Worm (Caenorhabditis elegans): ENCODE data around the gene F18E2.15.

F18E2.15 gene

DNA sequence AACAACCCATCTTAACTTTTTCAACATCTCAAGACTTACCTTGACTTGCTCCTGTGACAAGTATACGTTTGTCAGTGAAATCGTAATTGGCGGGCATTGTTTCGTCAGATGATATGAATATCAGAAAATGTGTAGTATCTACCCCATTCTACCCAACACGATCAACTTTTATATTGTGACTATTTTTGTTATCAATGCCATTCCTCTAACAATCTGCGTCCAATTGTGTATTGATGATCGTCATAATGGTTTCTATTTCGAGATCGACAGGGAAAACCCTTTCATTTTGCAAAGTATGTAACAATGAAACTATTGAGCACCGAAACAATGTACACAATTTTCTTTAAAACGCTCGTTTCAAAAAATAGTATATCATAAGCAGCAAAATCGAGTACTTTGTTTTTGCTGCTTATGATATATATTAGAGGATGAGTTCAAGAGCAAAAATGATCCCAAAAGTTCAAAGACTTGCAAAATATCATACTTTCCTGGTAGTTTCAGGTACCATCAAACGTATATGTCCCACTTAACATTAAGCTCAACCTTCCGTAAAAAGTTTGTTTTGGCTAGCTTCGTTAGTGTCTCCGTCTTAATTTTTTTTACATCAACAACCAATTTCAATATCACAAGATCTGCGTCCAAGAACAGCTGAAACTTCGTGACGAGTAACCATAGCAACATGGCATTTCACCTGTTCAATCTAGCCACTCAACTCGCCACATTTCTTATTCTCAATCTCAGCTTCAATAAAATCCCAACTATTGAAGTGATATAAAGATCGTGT is 27.2 kb downstream of the F18E2.15 start, which contains the start of the genes dhs-21 and xbx-9:
Gene dhs-21 (minus strand): TSS at position 181 of the 784 bp plus-strand sequence.
Gene xbx-9 (plus strand): TSS at position 734 of the 784 bp plus-strand sequence.
- no peak for TF ChIP-seq unc-62 (GFP tag; optimal IDR thresholded peaks at IDR 0.05)

DNA sequence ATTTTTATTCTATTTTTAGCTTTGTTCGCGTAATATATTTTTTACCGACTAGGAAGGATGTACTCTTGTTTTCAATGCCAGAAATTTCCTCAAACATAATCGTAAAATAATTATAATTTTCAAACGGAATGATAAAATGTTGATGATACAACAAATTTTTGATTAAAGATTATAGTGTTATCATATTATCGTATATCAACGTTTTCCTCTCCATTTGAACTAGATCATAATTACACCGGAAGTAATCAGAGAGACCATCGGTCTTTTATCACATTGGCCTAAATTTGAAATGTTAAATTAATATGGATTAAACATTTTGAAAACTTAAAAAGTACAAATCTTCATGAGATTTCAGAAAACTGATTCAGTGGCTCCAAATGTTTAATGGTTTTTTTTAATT is 28.1 kb downstream of the F18E2.15 start:
- TF ChIP-seq unc-62 (GFP tag; optimal IDR thresholded peaks at IDR 0.05) = no peak

DNA sequence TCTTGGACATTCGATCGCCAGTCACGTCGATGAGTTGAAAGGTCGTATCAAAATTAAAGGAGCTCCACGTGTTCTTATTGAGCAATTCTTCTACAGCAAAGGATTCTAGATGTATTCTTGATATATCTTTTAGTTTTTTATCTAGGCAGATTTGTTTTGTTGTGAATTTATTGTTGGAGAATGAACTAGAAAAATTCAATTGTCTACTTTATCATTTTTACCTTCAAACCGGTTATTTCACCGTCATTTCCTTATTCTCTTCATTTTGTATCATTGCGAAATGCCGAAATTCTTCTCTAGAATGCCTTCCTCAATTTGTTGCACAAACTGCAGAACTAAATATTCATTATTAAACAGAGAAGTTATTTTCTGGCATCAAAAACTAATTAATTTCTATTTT is 31.6 kb downstream of the F18E2.15 start, which contains the start of gene R11D1.10:
Gene R11D1.10 (plus strand): TSS at position 301 of the 400 bp plus-strand sequence.
- TF ChIP-seq unc-62 (GFP tag; optimal IDR thresholded peaks at IDR 0.05) = no peak

DNA sequence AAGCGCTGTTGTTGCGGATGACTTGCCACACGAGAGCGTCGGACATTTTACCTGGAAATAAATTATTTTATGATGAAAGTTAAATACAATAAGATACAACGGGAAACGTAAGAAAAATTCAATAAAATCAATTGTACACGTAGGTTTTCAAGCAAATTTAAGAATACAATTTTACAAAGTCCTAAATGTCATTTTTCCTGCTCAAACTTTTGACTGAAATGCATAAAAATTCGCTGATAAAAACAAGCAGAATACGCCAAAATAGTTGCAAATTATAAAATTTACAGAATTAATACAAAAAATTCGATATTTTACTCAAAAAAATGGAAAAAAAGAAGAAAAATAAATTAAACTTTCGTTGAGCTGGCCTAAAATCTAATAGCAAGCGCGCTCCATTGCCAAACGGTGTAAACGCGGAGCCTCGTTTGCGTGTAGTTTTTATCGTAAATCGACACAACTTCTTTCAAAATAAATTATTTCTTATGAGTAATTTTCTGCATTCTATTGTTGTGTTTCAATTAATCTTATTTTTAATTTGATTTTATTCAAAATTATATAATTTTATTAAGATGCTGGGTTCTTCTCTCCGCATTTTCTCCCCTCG is 32.6 kb downstream of the F18E2.15 start, which contains the start of the genes rpl-28 and mrpl-49:
Gene rpl-28 (minus strand): TSS at position 51 of the 604 bp plus-strand sequence.
Gene mrpl-49 (plus strand): TSS at position 570 of the 604 bp plus-strand sequence.
- TF ChIP-seq unc-62 (GFP tag; optimal IDR thresholded peaks at IDR 0.05) = no peak

DNA sequence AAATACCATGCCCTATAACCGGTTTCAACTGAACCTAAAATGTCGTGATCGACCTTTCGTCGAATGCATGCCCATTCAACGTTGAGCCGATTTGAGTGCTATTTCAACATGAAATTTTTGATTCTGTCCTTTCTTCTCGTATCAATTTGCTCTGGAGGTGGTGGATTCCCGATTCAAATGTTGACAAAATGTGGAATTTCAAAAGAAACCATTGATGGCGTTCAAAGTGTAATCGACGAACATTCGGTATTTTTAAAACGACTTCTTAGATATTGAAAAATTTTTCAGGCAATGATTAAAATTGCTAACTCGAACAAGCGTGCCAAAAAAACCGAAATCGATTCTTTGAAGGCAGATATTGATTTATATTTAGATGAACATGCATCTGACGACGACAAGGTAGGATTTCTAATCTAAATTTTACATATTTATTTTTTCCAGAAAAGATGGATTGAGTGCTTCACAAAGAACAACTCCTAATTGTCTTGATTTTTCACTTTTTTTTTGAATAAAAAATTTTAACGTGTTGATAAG is 33.6 kb downstream of the F18E2.15 start, which contains the start of gene R11D1.13:
Gene R11D1.13 (plus strand): TSS at position 51 of the 534 bp plus-strand sequence.
- no peak for TF ChIP-seq unc-62 (GFP tag; optimal IDR thresholded peaks at IDR 0.05)

DNA sequence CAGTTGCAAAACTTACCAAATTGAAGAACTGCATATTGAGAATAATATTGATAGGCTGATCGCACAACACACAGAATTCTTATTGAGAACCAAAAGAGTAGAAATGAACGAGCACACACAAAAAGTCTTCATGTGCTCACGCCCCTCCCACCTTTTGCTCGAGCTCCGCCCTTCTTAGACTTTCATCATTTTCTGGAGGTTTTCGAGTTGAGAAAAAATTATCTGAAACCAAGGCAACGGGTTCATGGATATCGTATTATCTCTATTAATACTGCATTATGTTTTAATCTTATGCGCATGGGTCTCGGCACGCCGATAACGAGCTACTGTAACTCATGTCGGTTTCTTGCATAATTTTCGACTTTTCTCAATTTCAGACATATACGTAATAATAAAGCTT is 34.9 kb downstream of the F18E2.15 start, which contains the start of gene R11D1.12:
Gene R11D1.12 (minus strand): TSS at position 101 of the 400 bp plus-strand sequence.
- no peak for TF ChIP-seq unc-62 (GFP tag; optimal IDR thresholded peaks at IDR 0.05)

DNA sequence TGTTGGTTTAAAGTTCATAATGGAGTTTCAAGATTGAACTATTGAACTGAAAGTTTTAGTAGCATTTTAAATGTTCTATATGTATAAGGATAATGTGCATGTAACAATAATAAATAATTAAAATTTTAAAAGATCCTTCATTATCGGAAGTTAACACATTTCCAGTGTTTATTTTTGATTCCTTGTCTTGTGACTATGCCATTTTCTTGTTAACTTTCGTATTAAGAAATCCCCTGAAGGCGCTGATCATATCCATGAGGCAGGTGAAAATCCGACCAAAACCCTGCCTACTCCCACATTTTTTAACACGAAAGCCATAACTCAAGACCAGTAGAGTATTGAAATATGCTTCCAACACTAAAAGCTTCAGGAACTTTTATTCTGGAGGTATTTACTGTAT is 41.1 kb downstream of the F18E2.15 start, which contains the start of gene R11D1.7:
Gene R11D1.7 (plus strand): TSS at position 301 of the 400 bp plus-strand sequence.
- no peak for TF ChIP-seq unc-62 (GFP tag; optimal IDR thresholded peaks at IDR 0.05)

DNA sequence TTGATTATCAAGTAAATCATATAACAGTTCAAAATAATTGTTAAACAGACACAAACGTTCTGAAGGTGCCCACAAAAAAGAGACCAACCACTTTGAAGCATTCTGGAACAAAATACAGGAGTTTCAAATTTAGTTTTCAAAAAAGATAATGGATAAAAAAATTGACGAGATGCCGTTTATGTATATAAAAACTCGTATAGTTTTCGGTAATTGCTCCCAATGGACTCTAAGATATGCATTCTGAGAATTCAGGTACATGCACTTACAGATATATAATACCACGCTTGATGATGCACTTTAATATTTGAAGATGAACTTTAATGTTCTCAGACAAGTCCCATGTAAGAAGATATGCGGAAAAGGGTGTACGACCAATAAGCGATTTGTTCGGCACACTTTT is 42.2 kb downstream of the F18E2.15 start, which contains the start of gene str-181:
Gene str-181 (minus strand): TSS at position 101 of the 400 bp plus-strand sequence.
- TF ChIP-seq unc-62 (GFP tag; optimal IDR thresholded peaks at IDR 0.05) = no peak

DNA sequence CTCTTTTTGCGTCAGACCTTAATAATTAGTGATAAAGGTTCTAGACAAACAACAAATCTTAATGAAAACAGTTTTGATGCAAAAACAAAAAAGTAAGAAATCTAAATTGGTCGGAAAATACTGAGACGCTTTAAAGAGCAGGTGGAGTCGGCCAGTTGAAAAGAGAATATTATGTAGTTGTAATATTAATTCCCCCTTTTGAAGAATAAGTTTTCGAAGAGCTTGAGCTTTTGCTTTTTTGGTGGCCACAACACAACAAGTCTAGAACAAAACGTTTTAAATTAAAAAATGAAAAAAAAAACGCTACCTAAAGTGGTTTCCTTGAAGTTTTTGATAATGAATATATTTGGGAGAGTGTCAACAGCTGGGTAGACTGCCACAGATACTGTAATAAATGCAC is 44.4 kb downstream of the F18E2.15 start, which contains the start of gene str-178:
Gene str-178 (minus strand): TSS at position 101 of the 400 bp plus-strand sequence.
- TF ChIP-seq unc-62 (GFP tag; optimal IDR thresholded peaks at IDR 0.05) = no peak

DNA sequence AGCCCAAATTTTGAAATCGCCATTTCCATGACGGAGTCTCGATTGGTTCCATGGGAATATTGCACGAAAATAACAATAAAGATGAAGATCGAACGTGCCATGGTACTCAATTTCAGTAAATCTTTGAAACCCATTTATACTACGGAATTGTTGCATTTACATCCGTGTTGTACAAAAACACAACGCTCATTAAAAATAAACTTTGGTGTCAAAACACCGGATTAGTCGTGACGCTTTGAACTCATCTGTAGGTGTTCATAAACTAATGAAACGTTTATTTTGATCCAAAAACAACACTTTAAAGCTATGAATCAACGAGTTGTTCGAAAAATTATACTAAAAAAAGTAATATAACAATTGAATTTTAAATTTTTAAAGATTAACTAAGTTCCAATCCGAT is 46.7 kb downstream of the F18E2.15 start, which contains the start of gene R11D1.4:
Gene R11D1.4 (minus strand): TSS at position 101 of the 400 bp plus-strand sequence.
- no peak for TF ChIP-seq unc-62 (GFP tag; optimal IDR thresholded peaks at IDR 0.05)

DNA sequence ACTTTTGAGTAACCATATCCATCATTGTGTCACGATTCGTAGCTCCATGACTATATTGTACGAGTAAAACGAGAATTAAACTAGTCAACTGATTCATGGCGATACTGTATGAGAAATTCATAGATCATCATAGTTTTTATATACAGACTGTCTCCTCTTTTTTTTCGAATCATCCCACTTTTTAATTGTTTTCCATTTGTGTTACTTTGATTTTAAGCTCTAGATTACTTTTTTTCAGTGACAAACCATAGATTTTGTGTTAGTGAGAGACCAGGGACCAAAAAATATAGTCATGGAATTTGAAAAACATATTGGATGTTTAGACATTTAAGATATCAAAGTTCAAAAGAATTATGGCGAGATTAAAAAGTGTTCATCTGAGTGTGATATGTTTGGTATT is 48.8 kb downstream of the F18E2.15 start, which contains the start of gene R11D1.3:
Gene R11D1.3 (minus strand): TSS at position 101 of the 400 bp plus-strand sequence.
- no peak for TF ChIP-seq unc-62 (GFP tag; optimal IDR thresholded peaks at IDR 0.05)
